Worm (Caenorhabditis elegans) whole organism, midembryonic: ENCODE measurements around the gene ostf-4.

ENCODE experiments used
- cog-1 ChIP-seq: sonication (generic microtip); optimal IDR thresholded peaks from 2 replicates; lab custom pipeline; 2016; ENCODE audit warnings: missing genetic modification characterization, missing compliant biosample characterization
- flt-1 ChIP-seq: fragments of 200-800 bp; sonication (Bioruptor generic); IDR thresholded peaks from 2 replicates; pipeline ENCODE4 v1.3.6; 2022; ENCODE audit warnings: missing genetic modification characterization, missing compliant biosample characterization
- ref-1 ChIP-seq: fragments of 200-800 bp; sonication (Bioruptor generic); conservative IDR thresholded peaks from 2 replicates; pipeline ENCODE4 v1.3.6; 2022; ENCODE audit warnings: missing genetic modification reagents, missing genetic modification characterization, missing compliant biosample characterization
- tab-1 ChIP-seq: fragments of 200-800 bp; sonication (Bioruptor generic); IDR thresholded peaks from 2 replicates; pipeline ENCODE4 v1.3.6; 2022; ENCODE audit warnings: missing genetic modification characterization, missing compliant biosample characterization
- ztf-23 ChIP-seq: fragments of 200-800 bp; sonication (Bioruptor generic); IDR thresholded peaks from 2 replicates; pipeline ENCODE4 v1.3.6; 2022; ENCODE audit warnings: missing genetic modification reagents, missing genetic modification characterization, missing compliant biosample characterization

DNA sequence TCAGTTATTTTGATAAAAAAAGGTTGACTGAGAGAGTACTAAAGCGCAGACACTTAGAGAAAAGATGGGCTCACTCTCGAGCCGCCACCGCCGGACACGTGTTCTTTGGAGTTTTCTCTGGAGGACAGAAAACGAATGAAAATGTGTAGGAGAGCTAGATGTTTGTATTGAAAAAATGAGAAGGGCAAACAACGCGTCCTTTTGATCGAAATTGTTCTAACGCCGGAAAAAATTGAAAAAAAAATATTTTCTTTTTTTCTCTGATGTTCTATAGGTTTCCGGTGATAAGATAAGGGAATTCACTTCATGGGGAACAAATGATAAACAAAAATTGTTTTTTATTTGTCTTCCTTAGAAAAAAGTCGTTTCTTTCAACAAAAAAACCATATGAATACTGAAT lies 11.5 kb upstream of the ostf-4 start:
- no peak for TF ChIP-seq ref-1 (GFP tag; lab: Robert Waterston, UW)
- no peak for TF ChIP-seq ztf-23 (GFP tag; lab: Robert Waterston, UW)
- no peak for TF ChIP-seq flt-1 (GFP tag; lab: Robert Waterston, UW)
- no peak for TF ChIP-seq cog-1 (tag; lab: Kevin White, UChicago)
- no peak for TF ChIP-seq tab-1
